Fruit fly (Drosophila melanogaster) whole organism, embryonic: ENCODE results near the gene CG43759.

ENCODE experiments used
- CG1024 ChIP-seq: fragments of 200-800 bp; sonication (Bioruptor generic); IDR thresholded peaks from 2 replicates; pipeline ENCODE4 v1.3.6; 2022; ENCODE audit warnings: missing biosample characterization, missing genetic modification characterization
- CG13775 ChIP-seq: fragments of 200-800 bp; sonication (Bioruptor generic); optimal IDR thresholded peaks from 3 replicates; lab custom pipeline; 2017; ENCODE audit warnings: missing biosample characterization, mild to moderate bottlenecking, missing genetic modification characterization
- CG17612 ChIP-seq: fragments of 200-800 bp; sonication (Bioruptor generic); IDR thresholded peaks from 2 replicates; pipeline ENCODE4 v1.3.6; 2022; ENCODE audit warnings: missing biosample characterization, missing genetic modification characterization
- CG3847 ChIP-seq: fragments of 200-800 bp; sonication (Bioruptor generic); IDR thresholded peaks from 2 replicates; pipeline ENCODE4 v1.3.6; 2022; ENCODE audit warnings: missing biosample characterization, missing genetic modification characterization
- CG42726 ChIP-seq: fragments of 200-800 bp; sonication (Bioruptor generic); IDR thresholded peaks from 2 replicates; pipeline ENCODE4 v1.3.6; 2022; ENCODE audit warnings: missing biosample characterization, missing genetic modification characterization; ENCODE audit not compliant: partially characterized antibody
- CG4360 ChIP-seq: fragments of 200-800 bp; sonication (Bioruptor generic); IDR thresholded peaks from 2 replicates; pipeline ENCODE4 v1.3.6; 2022; ENCODE audit warnings: missing biosample characterization, missing genetic modification characterization
- CG5180 ChIP-seq: fragments of 200-800 bp; sonication (Bioruptor generic); optimal IDR thresholded peaks from 3 replicates; lab custom pipeline; 2017; ENCODE audit warnings: missing biosample characterization, missing genetic modification characterization, mild to moderate bottlenecking, moderate library complexity, missing genetic modification reagents
- CG8290 ChIP-seq, 3 experiments: fragments of 200-800 bp; sonication (Bioruptor generic); optimal IDR thresholded peaks; 2 replicates each; lab custom pipeline; 2016 to 2019; ENCODE audit warnings: missing biosample characterization in 3 of 3, missing genetic modification characterization in 3 of 3, mild to moderate bottlenecking in 2 of 3, moderate library complexity in 1 of 3
- CG8359 ChIP-seq: fragments of 200-800 bp; sonication (Bioruptor generic); optimal IDR thresholded peaks from 2 replicates; lab custom pipeline; 2017; ENCODE audit warnings: missing biosample characterization, mild to moderate bottlenecking, missing genetic modification characterization, borderline replicate concordance
- CG9609 ChIP-seq: fragments of 200-800 bp; sonication (Bioruptor generic); optimal IDR thresholded peaks from 3 replicates; lab custom pipeline; 2016; ENCODE audit warnings: missing biosample characterization, missing genetic modification characterization
- CTCF ChIP-seq: fragments of 200-800 bp; sonication (Bioruptor generic); optimal IDR thresholded peaks from 2 replicates; lab custom pipeline; 2017; ENCODE audit warnings: missing biosample characterization, mild to moderate bottlenecking, missing genetic modification characterization, moderate library complexity
- CkIIα-i1 ChIP-seq: fragments of 200-800 bp; sonication (Bioruptor generic); IDR thresholded peaks from 2 replicates; pipeline ENCODE4 v1.3.6; 2022; ENCODE audit warnings: missing biosample characterization, missing genetic modification characterization
- Deaf1 ChIP-seq: fragments of 200-800 bp; optimal IDR thresholded peaks from 3 replicates; lab custom pipeline; 2019; ENCODE audit warnings: missing biosample characterization, mild to moderate bottlenecking, missing genetic modification characterization, moderate library complexity
- Eip74EF ChIP-seq, 2 experiments: fragments of 200-800 bp in 1 of 2; fragments of >200 bp in 1 of 2; sonication (Bioruptor generic) in 1 of 2; optimal IDR thresholded peaks; 2 replicates each; lab custom pipeline; 2017 to 2019; ENCODE audit warnings: missing biosample characterization in 2 of 2, missing genetic modification characterization in 2 of 2, mild to moderate bottlenecking in 1 of 2, moderate library complexity in 1 of 2
- HLHmδ ChIP-seq: fragments of 200-800 bp; sonication (Bioruptor generic); optimal IDR thresholded peaks from 2 replicates; lab custom pipeline; 2018; ENCODE audit warnings: missing biosample characterization, mild to moderate bottlenecking, missing genetic modification characterization, moderate library complexity
- Jarid2 ChIP-seq: fragments of 200-800 bp; sonication (Bioruptor generic); optimal IDR thresholded peaks from 3 replicates; lab custom pipeline; 2017; ENCODE audit warnings: mild to moderate bottlenecking, missing biosample characterization, missing genetic modification reagents, missing genetic modification characterization
- Lhr ChIP-seq: fragments of 200-800 bp; sonication (Bioruptor generic); optimal IDR thresholded peaks from 3 replicates; lab custom pipeline; 2017; ENCODE audit warnings: mild to moderate bottlenecking, missing biosample characterization, missing genetic modification reagents, missing genetic modification characterization
- Med ChIP-seq: fragments of 200-800 bp; sonication (Bioruptor generic); peaks from one replicate; lab custom pipeline; 2016; ENCODE audit warnings: missing biosample characterization, missing genetic modification characterization, mild to moderate bottlenecking, inconsistent platforms, moderate library complexity
- Myb ChIP-seq: fragments of 200-800 bp; sonication (Bioruptor generic); optimal IDR thresholded peaks from 2 replicates; lab custom pipeline; 2016; ENCODE audit warnings: missing biosample characterization, missing genetic modification characterization
- Opbp ChIP-seq: fragments of 200-800 bp; sonication (Bioruptor generic); IDR thresholded peaks from 3 replicates; pipeline ENCODE4 v1.3.6; 2022; ENCODE audit warnings: missing biosample characterization, missing genetic modification characterization; ENCODE audit not compliant: partially characterized antibody
- Sry-δ ChIP-seq: fragments of 200-800 bp; sonication (Bioruptor generic); optimal IDR thresholded peaks from 2 replicates; lab custom pipeline; 2016; ENCODE audit warnings: missing biosample characterization, missing genetic modification characterization
- ara ChIP-seq: fragments of 200-800 bp; sonication (Bioruptor generic); IDR thresholded peaks from 2 replicates; pipeline ENCODE4 v1.3.6; 2022; ENCODE audit warnings: missing biosample characterization, missing genetic modification characterization
- chinmo ChIP-seq: fragments of 200-800 bp; sonication (Bioruptor generic); IDR thresholded peaks from 4 replicates; pipeline ENCODE4 v1.3.6; 2022; ENCODE audit warnings: missing biosample characterization, missing genetic modification characterization; ENCODE audit not compliant: partially characterized antibody
- emc ChIP-seq: fragments of 200-800 bp; sonication (Bioruptor generic); optimal IDR thresholded peaks from 2 replicates; lab custom pipeline; 2016; ENCODE audit warnings: missing biosample characterization, missing genetic modification characterization
- klu ChIP-seq: fragments of 200-800 bp; sonication (Bioruptor generic); IDR thresholded peaks from 2 replicates; pipeline ENCODE4 v1.3.6; 2022; ENCODE audit warnings: missing biosample characterization, missing genetic modification characterization
- lilli ChIP-seq: fragments of 200-800 bp; sonication (Bioruptor generic); optimal IDR thresholded peaks from 3 replicates; lab custom pipeline; 2016; ENCODE audit warnings: missing biosample characterization, missing genetic modification characterization
- pita ChIP-seq: fragments of 200-800 bp; sonication (Bioruptor generic); optimal IDR thresholded peaks from 2 replicates; lab custom pipeline; 2017; ENCODE audit warnings: missing biosample characterization, mild to moderate bottlenecking, missing genetic modification characterization
- scrt ChIP-seq: fragments of 200-800 bp; sonication (Bioruptor generic); optimal IDR thresholded peaks from 2 replicates; lab custom pipeline; 2018; ENCODE audit warnings: missing biosample characterization, mild to moderate bottlenecking, missing genetic modification characterization, moderate library complexity
- sima ChIP-seq: fragments of 200-800 bp; sonication (Bioruptor generic); optimal IDR thresholded peaks from 2 replicates; lab custom pipeline; 2016; ENCODE audit warnings: missing biosample characterization, missing genetic modification characterization
- ssp ChIP-seq: fragments of 200-800 bp; sonication (Bioruptor generic); IDR thresholded peaks from 2 replicates; pipeline ENCODE4 v1.3.6; 2022; ENCODE audit warnings: missing biosample characterization, missing genetic modification characterization
- stwl ChIP-seq: fragments of 200-800 bp; sonication (Bioruptor generic); optimal IDR thresholded peaks from 3 replicates; lab custom pipeline; 2018; ENCODE audit warnings: missing biosample characterization, mild to moderate bottlenecking, missing genetic modification characterization, moderate library complexity
- vnd ChIP-seq: fragments of 200-800 bp; sonication (Bioruptor generic); IDR thresholded peaks from 3 replicates; pipeline ENCODE4 v1.3.6; 2022; ENCODE audit warnings: missing biosample characterization, missing genetic modification characterization; ENCODE audit not compliant: partially characterized antibody

The CG43759 gene

DNA sequence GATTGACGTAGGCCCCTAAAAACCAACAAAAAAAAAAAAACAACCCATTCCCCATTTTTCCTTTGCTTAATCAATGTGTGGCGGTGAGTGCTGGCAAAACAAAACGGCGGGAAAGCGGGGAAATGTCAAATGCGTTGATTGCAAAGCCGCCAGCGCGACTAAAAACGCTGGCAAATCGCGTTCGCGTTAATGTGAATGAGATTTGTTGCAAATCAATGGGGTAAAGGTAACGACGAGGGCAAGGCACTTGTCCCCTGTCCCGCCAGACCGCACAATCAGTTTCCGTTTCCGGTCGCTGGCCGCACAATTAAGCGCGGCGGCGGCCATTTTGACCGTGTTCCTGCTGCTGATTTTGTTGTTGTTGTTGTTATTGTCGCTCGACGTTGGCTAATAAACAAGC is 89.9 kb downstream of the CG43759 start:
- TF ChIP-seq Opbp (GFP tag; lab: Robert Waterston, UW) (no peak), CG8359 (GFP tag; lab: Kevin White, UChicago) (peak; percentile 91), CG4360 (GFP tag; lab: Robert Waterston, UW) (peak; percentile 20; the same call in 1 of the 2 replicates)

DNA sequence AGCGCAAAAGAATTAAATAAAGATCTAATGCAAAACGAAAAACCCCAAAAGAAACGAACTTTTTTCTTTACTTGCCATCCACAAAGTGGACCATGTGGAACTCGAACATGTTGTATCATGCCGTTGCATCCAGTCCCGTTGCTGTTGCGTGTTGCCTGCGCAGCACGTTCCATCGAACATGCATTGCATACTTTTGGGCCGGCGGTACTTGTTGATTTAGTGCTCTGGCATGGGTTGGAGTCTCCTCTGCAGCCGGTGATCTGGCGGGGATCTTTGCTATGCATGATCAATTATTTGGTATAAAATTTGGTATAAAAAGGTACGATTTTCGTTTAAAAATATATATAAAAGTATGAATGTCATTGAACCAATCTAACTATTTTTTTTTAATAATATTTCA is 98.4 kb downstream of the CG43759 start:
- TF ChIP-seq scrt (GFP tag; lab: Kevin White, UChicago) (peak; percentile 76), Lhr (GFP tag; lab: Kevin White, UChicago) (peak; percentile 33), CTCF (GFP tag; lab: Kevin White, UChicago) (peak; percentile 61), CG8290 (GFP tag; optimal IDR thresholded peaks at IDR 0.05; lab: Kevin White, UChicago) (peak; percentile 36), CG8290 (tag; optimal IDR thresholded peaks at IDR 0.05; lab: Kevin White, UChicago) (peak; percentile 37 to 66), CG42726 (GFP tag; lab: Robert Waterston, UW) (0 out of 2 replicates have a peak, but pooled peaks have one; percentile 34), emc (GFP tag; lab: Kevin White, UChicago) (no peak), CG5180 (peak; percentile 99), Med (GFP tag; lab: Kevin White, UChicago) (peak; percentile 55), stwl (tag; lab: Kevin White, UChicago) (peak; percentile 52), CG3847 (GFP tag; lab: Robert Waterston, UW) (no peak), Deaf1 (tag; lab: Kevin White, UChicago) (no peak), chinmo (GFP tag; lab: Robert Waterston, UW) (peak; percentile 63; the same call in 1 of the 4 replicates), HLHmδ (peak; percentile 1), ara (GFP tag; lab: Robert Waterston, UW) (no peak), pita (GFP tag; lab: Kevin White, UChicago) (peak; percentile 75), lilli (no peak)

DNA sequence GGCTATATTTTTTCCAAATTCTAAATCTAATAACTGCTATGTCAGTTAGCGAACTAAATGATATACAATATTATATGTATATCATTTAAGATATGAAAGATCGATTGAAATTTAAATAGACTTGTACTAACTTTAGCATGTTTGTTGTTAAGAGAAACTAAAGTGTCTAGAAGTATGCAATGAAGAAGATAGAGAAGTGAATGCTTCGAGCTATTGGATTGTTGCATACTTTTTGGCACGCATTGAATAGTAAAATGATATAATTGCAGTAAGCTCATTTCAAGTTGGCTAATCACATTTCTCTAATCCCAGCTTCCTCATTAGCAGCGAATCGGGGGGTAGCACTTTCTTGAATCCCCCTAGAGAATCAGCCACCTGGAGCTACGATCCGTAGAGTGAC is 103.6 kb downstream of the CG43759 start:
- peak; percentile 74 for TF ChIP-seq CG17612 (GFP tag; lab: Robert Waterston, UW)
- TF ChIP-seq Myb (GFP tag; lab: Kevin White, UChicago): no peak
- TF ChIP-seq ssp (GFP tag; lab: Robert Waterston, UW): no peak
- TF ChIP-seq Jarid2: no peak
- peak; percentile 74 for TF ChIP-seq CG8290 (GFP tag; optimal IDR thresholded peaks at IDR 0.05; lab: Kevin White, UChicago)
- TF ChIP-seq CG8290 (tag; optimal IDR thresholded peaks at IDR 0.05; lab: Kevin White, UChicago): peak in 1 of 2 experiments; percentile 73
- no peak for TF ChIP-seq CG9609 (GFP tag; lab: Kevin White, UChicago)
- TF ChIP-seq, all 482 proteins: peak for 2

DNA sequence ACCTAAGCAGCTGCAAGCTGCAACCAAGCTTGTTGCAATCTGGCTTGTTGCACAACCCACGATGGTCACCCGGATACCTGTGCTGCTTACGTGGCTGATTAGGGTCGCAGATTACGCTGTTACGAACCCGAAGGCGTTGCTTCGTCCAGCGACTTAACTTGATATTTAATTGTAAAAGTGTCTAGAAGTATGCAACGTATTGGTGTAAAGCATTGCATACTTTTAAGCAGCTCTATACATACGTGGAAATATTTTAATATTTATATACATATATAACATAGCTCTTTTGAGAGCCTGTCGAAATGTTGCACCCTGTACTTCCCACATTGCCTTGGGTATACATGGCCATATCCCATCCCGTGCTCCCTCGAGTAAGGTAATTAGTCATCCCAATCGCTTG is 107.0 kb downstream of the CG43759 start:
- TF ChIP-seq Eip74EF (GFP tag; optimal IDR thresholded peaks at IDR 0.05; lab: Kevin White, UChicago) (no peak), CG8290 (GFP tag; optimal IDR thresholded peaks at IDR 0.05; lab: Kevin White, UChicago) (peak; percentile 64), CG8290 (tag; optimal IDR thresholded peaks at IDR 0.05; lab: Kevin White, UChicago) (peak in 1 of 2 experiments; percentile 73), vnd (GFP tag; lab: Robert Waterston, UW) (no peak), CG17612 (GFP tag; lab: Robert Waterston, UW) (peak; percentile 70), CkIIα-i1 (GFP tag; lab: Robert Waterston, UW) (no peak), sima (GFP tag; lab: Kevin White, UChicago) (no peak), klu (GFP tag; lab: Robert Waterston, UW) (no peak), Sry-δ (GFP tag; lab: Kevin White, UChicago) (no peak), CG1024 (no peak), CG13775 (GFP tag; lab: Kevin White, UChicago) (no peak)
